Fruit fly (Drosophila melanogaster): ENCODE data around the gene Pfdn2.

The Pfdn2 gene

DNA sequence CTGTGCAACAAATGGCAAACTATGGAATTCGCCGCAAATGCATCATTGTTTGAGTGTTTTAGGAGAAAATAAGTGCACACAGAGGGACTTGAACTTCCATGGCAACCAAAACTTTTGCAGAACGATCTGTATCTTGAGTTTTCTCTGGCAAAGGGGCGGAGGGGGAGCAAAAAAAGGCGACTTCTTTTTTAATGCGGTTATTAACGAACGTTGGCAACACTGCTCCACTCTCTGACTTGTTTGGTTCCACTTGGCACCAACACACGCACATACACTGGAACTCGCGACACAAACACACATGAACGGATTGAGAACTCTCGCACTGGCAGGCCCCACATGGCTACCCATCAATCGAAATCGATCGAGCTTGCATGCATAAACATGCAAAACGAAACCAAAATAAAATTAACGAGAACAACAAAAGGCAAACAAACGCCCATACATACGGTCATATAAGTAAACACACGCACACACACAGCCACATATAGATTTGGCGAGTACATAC lies 45.3 kb upstream of the Pfdn2 start:
- TF ChIP-seq CG7045 (GFP tag; optimal IDR thresholded peaks at IDR 0.05): peak; percentile 1
- TF ChIP-seq Crg-1 (GFP tag; optimal IDR thresholded peaks at IDR 0.05): peak; percentile 56
- TF ChIP-seq CG14711 (tag; optimal IDR thresholded peaks at IDR 0.05): peak; percentile 77
- peak; percentile 20 for TF ChIP-seq CG1620 (GFP tag; optimal IDR thresholded peaks at IDR 0.05)
- TF ChIP-seq tj (GFP tag; optimal IDR thresholded peaks at IDR 0.05): no peak
- TF ChIP-seq Mnt (GFP tag; optimal IDR thresholded peaks at IDR 0.05): peak; percentile 7
- TF ChIP-seq kay (GFP tag; ENCODE audit: borderline replicate concordance): no peak
- TF ChIP-seq pad (GFP tag; optimal IDR thresholded peaks at IDR 0.05): peak; percentile 10
- TF ChIP-seq CG12768 (GFP tag; optimal IDR thresholded peaks at IDR 0.05): peak; percentile 15
- TF ChIP-seq toe (GFP tag; optimal IDR thresholded peaks at IDR 0.05): no peak

DNA sequence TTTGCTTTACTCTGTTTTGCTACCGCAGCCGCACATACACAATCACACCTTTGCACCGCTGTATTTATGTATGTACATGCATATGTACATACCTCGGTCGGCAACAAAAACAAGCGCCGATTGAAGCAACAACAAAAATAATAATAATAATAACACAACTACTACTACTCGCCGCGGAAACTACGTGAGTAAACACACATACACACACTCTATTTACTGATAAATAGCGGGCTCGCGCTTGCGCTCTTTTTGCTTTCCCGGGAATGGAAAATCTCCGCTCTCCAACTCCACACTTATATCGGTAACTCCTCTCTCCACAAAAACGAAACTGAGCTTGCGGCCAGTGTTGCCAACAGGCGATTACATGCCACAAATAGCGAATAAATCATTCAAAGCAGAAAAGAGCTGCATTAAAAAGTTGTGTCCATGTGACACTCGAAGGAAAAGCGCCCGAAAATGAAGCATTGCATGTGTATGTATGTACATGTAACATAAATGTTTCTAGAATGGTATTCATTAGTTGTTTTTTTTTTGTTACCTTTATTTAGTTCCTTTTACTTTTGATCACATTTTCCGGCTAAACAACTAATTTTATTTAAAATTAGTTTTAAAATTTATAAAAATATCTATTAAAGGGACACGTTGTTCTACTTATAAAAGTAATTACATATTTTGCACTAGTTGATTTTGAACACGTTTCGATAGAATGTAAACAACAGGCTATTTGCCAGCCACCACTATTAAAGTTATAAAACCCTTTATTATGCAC lies 44.6 kb upstream of the Pfdn2 start:
- TF ChIP-seq Crg-1 (GFP tag; optimal IDR thresholded peaks at IDR 0.05): peak; percentile 66
- TF ChIP-seq CG7101 (tag; optimal IDR thresholded peaks at IDR 0.05): peak; percentile 70
- TF ChIP-seq CG5204 (GFP tag; optimal IDR thresholded peaks at IDR 0.05): no peak
- peak; percentile 98 for TF ChIP-seq cic (GFP tag; optimal IDR thresholded peaks at IDR 0.05)
- TF ChIP-seq toe (GFP tag; optimal IDR thresholded peaks at IDR 0.05): no peak
- TF ChIP-seq cnc (optimal IDR thresholded peaks at IDR 0.05): no peak
- no peak for TF ChIP-seq CG11617 (GFP tag; optimal IDR thresholded peaks at IDR 0.05)
- no peak for TF ChIP-seq CG1620 (GFP tag; optimal IDR thresholded peaks at IDR 0.05)
- TF ChIP-seq Clk (GFP tag; optimal IDR thresholded peaks at IDR 0.05): peak; percentile 54
- peak; percentile 19 for TF ChIP-seq CG33017 (tag; optimal IDR thresholded peaks at IDR 0.05)
- TF ChIP-seq tj (GFP tag; optimal IDR thresholded peaks at IDR 0.05): peak; percentile 40
- TF ChIP-seq CG7045 (GFP tag; optimal IDR thresholded peaks at IDR 0.05): peak; percentile 48
- peak; percentile 85 for TF ChIP-seq Mnt (GFP tag; optimal IDR thresholded peaks at IDR 0.05)
- TF ChIP-seq ovo (GFP tag; optimal IDR thresholded peaks at IDR 0.05): peak; percentile 80
- TF ChIP-seq CG12768 (GFP tag; optimal IDR thresholded peaks at IDR 0.05): peak; percentile 68
- peak; percentile 78 for TF ChIP-seq pad (GFP tag; optimal IDR thresholded peaks at IDR 0.05)
- no peak for TF ChIP-seq bab1 (GFP tag; optimal IDR thresholded peaks at IDR 0.05)
- peak; percentile 60 for TF ChIP-seq CG14711 (tag; optimal IDR thresholded peaks at IDR 0.05)
- peak; percentile 34 for TF ChIP-seq Hr96 (GFP tag; optimal IDR thresholded peaks at IDR 0.05)
- peak; percentile 97 for TF ChIP-seq kay (GFP tag; ENCODE audit: borderline replicate concordance)

DNA sequence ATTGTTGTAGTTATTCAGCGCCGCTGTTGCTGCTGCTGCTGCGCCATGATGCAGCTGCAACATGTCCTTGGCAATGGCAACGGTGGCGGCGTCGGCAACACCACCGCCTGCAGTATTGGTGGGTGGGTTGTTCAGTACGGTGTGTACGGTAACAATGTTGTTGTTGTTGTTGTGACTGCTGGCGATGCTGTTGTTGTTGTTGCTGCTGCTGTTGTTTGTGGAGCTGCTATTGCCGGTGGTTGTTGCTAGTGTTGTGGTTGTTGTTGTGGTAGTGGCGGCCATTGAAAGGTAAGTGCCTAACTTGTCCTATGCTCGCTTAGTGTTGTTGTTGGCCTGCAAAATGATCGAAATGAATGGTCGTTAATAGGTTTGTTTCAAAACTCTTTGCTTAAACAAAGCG lies 43.5 kb upstream of the Pfdn2 start:
- TF ChIP-seq cic (GFP tag; optimal IDR thresholded peaks at IDR 0.05) (no peak), cnc (optimal IDR thresholded peaks at IDR 0.05) (no peak), CG7045 (GFP tag; optimal IDR thresholded peaks at IDR 0.05) (no peak), kay (GFP tag; ENCODE audit: borderline replicate concordance) (no peak), pad (GFP tag; optimal IDR thresholded peaks at IDR 0.05) (no peak), CG7101 (tag; optimal IDR thresholded peaks at IDR 0.05) (no peak), CG33017 (tag; optimal IDR thresholded peaks at IDR 0.05) (no peak), bab1 (GFP tag; optimal IDR thresholded peaks at IDR 0.05) (no peak), Clk (GFP tag; optimal IDR thresholded peaks at IDR 0.05) (no peak), CG12768 (GFP tag; optimal IDR thresholded peaks at IDR 0.05) (no peak), ovo (GFP tag; optimal IDR thresholded peaks at IDR 0.05) (no peak), CG5204 (GFP tag; optimal IDR thresholded peaks at IDR 0.05) (no peak), Hr96 (GFP tag; optimal IDR thresholded peaks at IDR 0.05) (no peak), CG1620 (GFP tag; optimal IDR thresholded peaks at IDR 0.05) (no peak), CG14711 (tag; optimal IDR thresholded peaks at IDR 0.05) (no peak), Mnt (GFP tag; optimal IDR thresholded peaks at IDR 0.05) (no peak), Crg-1 (GFP tag; optimal IDR thresholded peaks at IDR 0.05) (no peak), tj (GFP tag; optimal IDR thresholded peaks at IDR 0.05) (no peak), CG11617 (GFP tag; optimal IDR thresholded peaks at IDR 0.05) (no peak)

DNA sequence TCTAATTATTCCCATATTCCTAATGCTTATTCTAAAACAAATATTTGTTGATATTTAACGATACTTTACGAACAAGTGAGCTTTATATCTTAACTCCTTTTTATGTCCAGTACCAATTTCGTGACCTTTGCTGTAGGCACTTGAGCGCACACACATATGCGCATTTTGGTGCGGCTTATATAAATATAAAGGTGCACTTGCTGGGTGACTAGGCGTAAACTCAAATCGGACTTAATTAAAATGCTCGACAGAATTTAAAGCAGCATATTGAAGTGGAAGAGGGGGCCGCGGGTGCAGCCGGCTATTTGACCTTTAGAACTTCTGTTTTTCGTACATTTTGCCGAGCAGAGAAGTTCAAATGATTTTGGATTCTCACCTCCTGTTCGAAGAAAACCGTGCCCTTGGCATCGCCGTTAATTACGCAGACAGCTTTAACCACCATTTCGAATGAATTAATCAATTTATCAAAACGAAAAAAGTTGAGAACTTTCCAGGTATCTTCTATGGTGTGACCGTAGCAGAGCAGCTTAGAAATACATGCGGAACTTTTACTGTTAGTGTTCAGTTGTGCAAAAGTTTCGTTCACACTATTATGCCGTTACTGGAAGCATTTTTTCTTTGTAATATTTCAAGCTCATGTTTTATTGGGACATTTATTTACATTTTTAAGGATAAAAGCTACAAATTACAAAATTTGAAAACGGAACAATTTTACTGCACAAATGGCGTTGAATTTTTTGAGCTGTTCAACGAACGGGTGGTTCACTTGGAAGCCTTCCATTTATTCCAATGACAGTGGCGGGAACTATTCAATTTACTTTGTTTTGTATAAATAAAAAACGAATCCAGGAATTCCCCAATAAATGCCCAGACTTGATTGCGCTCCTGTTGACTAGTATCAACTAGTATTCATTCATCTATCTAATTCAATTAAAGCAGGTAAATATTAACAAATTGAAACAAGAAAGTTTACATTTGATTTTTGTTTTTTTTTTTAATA lies 39.3 kb upstream of the Pfdn2 start, which contains the start of gene Sod1:
TSS of gene Sod1 (minus strand) at position 543 of the 1,000 bp plus-strand sequence.
- peak; percentile 92 for TF ChIP-seq CG12768 (GFP tag; optimal IDR thresholded peaks at IDR 0.05)
- peak; percentile 37 for TF ChIP-seq tj (GFP tag; optimal IDR thresholded peaks at IDR 0.05)
- peak; percentile 28 for TF ChIP-seq cic (GFP tag; optimal IDR thresholded peaks at IDR 0.05)
- TF ChIP-seq CG5204 (GFP tag; optimal IDR thresholded peaks at IDR 0.05): no peak
- peak; percentile 35 for TF ChIP-seq CG1620 (GFP tag; optimal IDR thresholded peaks at IDR 0.05)
- no peak for TF ChIP-seq CG14711 (tag; optimal IDR thresholded peaks at IDR 0.05)
- TF ChIP-seq CG33017 (tag; optimal IDR thresholded peaks at IDR 0.05): no peak
- peak; percentile 32 for TF ChIP-seq Mnt (GFP tag; optimal IDR thresholded peaks at IDR 0.05)
- TF ChIP-seq toe (GFP tag; optimal IDR thresholded peaks at IDR 0.05): no peak
- no peak for TF ChIP-seq Clk (GFP tag; optimal IDR thresholded peaks at IDR 0.05)
- peak; percentile 48 for TF ChIP-seq bab1 (GFP tag; optimal IDR thresholded peaks at IDR 0.05)
- TF ChIP-seq CG11617 (GFP tag; optimal IDR thresholded peaks at IDR 0.05): peak; percentile 58
- no peak for TF ChIP-seq Crg-1 (GFP tag; optimal IDR thresholded peaks at IDR 0.05)
- peak; percentile 38 for TF ChIP-seq kay (GFP tag; ENCODE audit: borderline replicate concordance)
- TF ChIP-seq cnc (optimal IDR thresholded peaks at IDR 0.05): peak in 1 of 2 experiments; percentile 89
- peak; percentile 47 for TF ChIP-seq CG7101 (tag; optimal IDR thresholded peaks at IDR 0.05)
- peak; percentile 62 for TF ChIP-seq ovo (GFP tag; optimal IDR thresholded peaks at IDR 0.05)
- TF ChIP-seq Hr96 (GFP tag; optimal IDR thresholded peaks at IDR 0.05): no peak
- TF ChIP-seq pad (GFP tag; optimal IDR thresholded peaks at IDR 0.05): no peak
- no peak for TF ChIP-seq CG7045 (GFP tag; optimal IDR thresholded peaks at IDR 0.05)
